Worm (Caenorhabditis elegans): ENCODE data around the gene K07D4.4.
A peak's percentile ranks its signal among the peaks of the same experiment; 100 is the strongest.

K07D4.4 gene

ce11 chrII:4032293-4032692 lies at the start of gene K07D4.4:
Gene K07D4.4, minus strand, starts transcription at chrII:4032393.
- TF ChIP-seq hmbx-1 (tag; optimal IDR thresholded peaks at IDR 0.05) = no peak
- no peak for TF ChIP-seq ets-7 (tag; optimal IDR thresholded peaks at IDR 0.05)

- TF ChIP-seq scrt-1 (GFP tag; IDR thresholded peaks at IDR 0.05) = no peak
- no peak for TF ChIP-seq hmg-4 (GFP tag; optimal IDR thresholded peaks at IDR 0.05)
- TF ChIP-seq ceh-36 (tag; optimal IDR thresholded peaks at IDR 0.05) = peak; percentile 73
- TF ChIP-seq ceh-13 (GFP tag; optimal IDR thresholded peaks at IDR 0.05) = no peak
These were observed 49.7 kb upstream of the K07D4.4 start for ce11 chrII:4081891-4082290.

- no peak for TF ChIP-seq F13C5.2 (tag; optimal IDR thresholded peaks at IDR 0.05)
These were observed 48.9 kb upstream of the K07D4.4 start for ce11 chrII:4081141-4081540.

- TF ChIP-seq ceh-36 (tag; optimal IDR thresholded peaks at IDR 0.05) (no peak), tbx-11 (GFP tag; IDR thresholded peaks at IDR 0.05) (no peak), ama-1 (optimal IDR thresholded peaks at IDR 0.05) (no peak), scrt-1 (GFP tag; IDR thresholded peaks at IDR 0.05) (no peak), pes-1 (GFP tag; IDR thresholded peaks at IDR 0.05) (no peak), sea-1 (GFP tag; conservative IDR thresholded peaks at IDR 0.05) (no peak)
These were observed 42.5 kb upstream of the K07D4.4 start for ce11 chrII:4074710-4075109.

ce11 chrII:4071075-4071474 lies 38.9 kb upstream of the K07D4.4 start:
- TF ChIP-seq hmbx-1 (tag; optimal IDR thresholded peaks at IDR 0.05) = no peak
- no peak for TF ChIP-seq ceh-36 (tag; optimal IDR thresholded peaks at IDR 0.05)
- no peak for TF ChIP-seq pes-1 (GFP tag; IDR thresholded peaks at IDR 0.05)
- TF ChIP-seq ceh-13 (GFP tag; optimal IDR thresholded peaks at IDR 0.05) = no peak
- TF ChIP-seq ama-1 (optimal IDR thresholded peaks at IDR 0.05) = no peak
- TF ChIP-seq hmg-4 (GFP tag; optimal IDR thresholded peaks at IDR 0.05) = no peak
- TF ChIP-seq sea-1 (GFP tag; conservative IDR thresholded peaks at IDR 0.05) = no peak
- no peak for TF ChIP-seq aly-1 (tag; optimal IDR thresholded peaks at IDR 0.05)
- TF ChIP-seq F13C5.2 (tag; optimal IDR thresholded peaks at IDR 0.05) = no peak
- no peak for TF ChIP-seq flt-1 (GFP tag; IDR thresholded peaks at IDR 0.05)
- TF ChIP-seq tbx-37 (GFP tag; conservative IDR thresholded peaks at IDR 0.05) = no peak
- TF ChIP-seq B0310.2 (tag; optimal IDR thresholded peaks at IDR 0.05) = no peak
- TF ChIP-seq tra-4 (tag; optimal IDR thresholded peaks at IDR 0.05) = no peak

ce11 chrII:4068141-4068540 lies 35.9 kb upstream of the K07D4.4 start:
- TF ChIP-seq tbx-11 (GFP tag; IDR thresholded peaks at IDR 0.05) (no peak), hmbx-1 (tag; optimal IDR thresholded peaks at IDR 0.05) (no peak), B0310.2 (tag; optimal IDR thresholded peaks at IDR 0.05) (no peak), F13C5.2 (tag; optimal IDR thresholded peaks at IDR 0.05) (no peak), flt-1 (GFP tag; IDR thresholded peaks at IDR 0.05) (no peak), hmg-4 (GFP tag; optimal IDR thresholded peaks at IDR 0.05) (no peak), ama-1 (optimal IDR thresholded peaks at IDR 0.05) (no peak), ceh-13 (GFP tag; optimal IDR thresholded peaks at IDR 0.05) (no peak), ceh-36 (tag; optimal IDR thresholded peaks at IDR 0.05) (no peak), aly-1 (tag; optimal IDR thresholded peaks at IDR 0.05) (no peak), scrt-1 (GFP tag; IDR thresholded peaks at IDR 0.05) (no peak), tra-4 (tag; optimal IDR thresholded peaks at IDR 0.05) (no peak), sea-1 (GFP tag; conservative IDR thresholded peaks at IDR 0.05) (no peak), pes-1 (GFP tag; IDR thresholded peaks at IDR 0.05) (no peak), hnd-1 (tag; optimal IDR thresholded peaks at IDR 0.05) (no peak)

- no peak for TF ChIP-seq B0310.2 (tag; optimal IDR thresholded peaks at IDR 0.05)
- no peak for TF ChIP-seq ets-7 (tag; optimal IDR thresholded peaks at IDR 0.05)
- no peak for TF ChIP-seq hnd-1 (tag; optimal IDR thresholded peaks at IDR 0.05)
- TF ChIP-seq pes-1 (GFP tag; IDR thresholded peaks at IDR 0.05) = no peak
- no peak for TF ChIP-seq scrt-1 (GFP tag; IDR thresholded peaks at IDR 0.05)
- TF ChIP-seq tra-4 (tag; optimal IDR thresholded peaks at IDR 0.05) = no peak
- no peak for TF ChIP-seq tbx-37 (GFP tag; conservative IDR thresholded peaks at IDR 0.05)
- TF ChIP-seq aly-1 (tag; optimal IDR thresholded peaks at IDR 0.05) = no peak
- no peak for TF ChIP-seq ceh-13 (GFP tag; optimal IDR thresholded peaks at IDR 0.05)
- no peak for TF ChIP-seq hmg-4 (GFP tag; optimal IDR thresholded peaks at IDR 0.05)
These were observed 35.1 kb upstream of the K07D4.4 start, which contains the start of gene W06A11.1 for ce11 chrII:4067258-4067657. Gene W06A11.1, plus strand, starts transcription at chrII:4067558.

- TF ChIP-seq ceh-13 (GFP tag; optimal IDR thresholded peaks at IDR 0.05) (no peak), ets-7 (tag; optimal IDR thresholded peaks at IDR 0.05) (no peak), ceh-36 (tag; optimal IDR thresholded peaks at IDR 0.05) (no peak), tra-4 (tag; optimal IDR thresholded peaks at IDR 0.05) (no peak), B0310.2 (tag; optimal IDR thresholded peaks at IDR 0.05) (no peak), scrt-1 (GFP tag; IDR thresholded peaks at IDR 0.05) (no peak), pes-1 (GFP tag; IDR thresholded peaks at IDR 0.05) (no peak), hmbx-1 (tag; optimal IDR thresholded peaks at IDR 0.05) (no peak), tbx-37 (GFP tag; conservative IDR thresholded peaks at IDR 0.05) (no peak), flt-1 (GFP tag; IDR thresholded peaks at IDR 0.05) (no peak), ama-1 (optimal IDR thresholded peaks at IDR 0.05) (no peak), sea-1 (GFP tag; conservative IDR thresholded peaks at IDR 0.05) (no peak), aly-1 (tag; optimal IDR thresholded peaks at IDR 0.05) (no peak), hmg-4 (GFP tag; optimal IDR thresholded peaks at IDR 0.05) (no peak)
These were observed 31.8 kb upstream of the K07D4.4 start, which contains the start of gene fbxb-118 for ce11 chrII:4063997-4064396. Gene fbxb-118, minus strand, starts transcription at chrII:4064097.

- TF ChIP-seq B0310.2 (tag; optimal IDR thresholded peaks at IDR 0.05) (no peak), ceh-13 (GFP tag; optimal IDR thresholded peaks at IDR 0.05) (no peak)
These were observed 30.3 kb upstream of the K07D4.4 start, which contains the start of gene gadr-4 for ce11 chrII:4062477-4062876. Gene gadr-4, minus strand, starts transcription at chrII:4062577.

All from whole organism, early embryonic.